Fruit fly (Drosophila melanogaster) whole organism, adult: ENCODE data around the gene Gabat.

Experiments used
- CG33017 ChIP-seq: fragments of 200-800 bp; sonication (Bioruptor generic); optimal IDR thresholded peaks from 2 replicates; lab custom pipeline; 2018; ENCODE audit warnings: missing biosample characterization, mild to moderate bottlenecking, missing genetic modification characterization, moderate library complexity
- Clk ChIP-seq: fragments of 200-800 bp; sonication (Bioruptor generic); optimal IDR thresholded peaks from 2 replicates; lab custom pipeline; 2017; ENCODE audit warnings: missing biosample characterization, missing genetic modification characterization
- kay ChIP-seq: fragments of 200-800 bp; sonication (Bioruptor generic); peaks from one replicate; lab custom pipeline; 2016; ENCODE audit warnings: missing biosample characterization, missing genetic modification characterization, borderline replicate concordance
- toe ChIP-seq: fragments of 200-800 bp; sonication (Bioruptor generic); optimal IDR thresholded peaks from 2 replicates; lab custom pipeline; 2016; ENCODE audit warnings: missing biosample characterization, missing genetic modification characterization

- TF ChIP-seq Clk (GFP tag; lab: Kevin White, UChicago), result no peak
- no peak for TF ChIP-seq CG33017 (tag; lab: Kevin White, UChicago)
- TF ChIP-seq toe (GFP tag; lab: Kevin White, UChicago), result no peak
- peak; percentile 40 for TF ChIP-seq kay (GFP tag; lab: Kevin White, UChicago)
Observed at dm6 chr3L:19994015-19994414, 6.5 kb downstream of the Gabat start.
